Worm (Caenorhabditis elegans) whole organism, young adult: ENCODE results near the gene srh-308.

Source experiments
- C06A6.2 ChIP-seq: fragments of 200-800 bp; sonication (Bioruptor generic); conservative IDR thresholded peaks from 2 replicates; pipeline ENCODE4 v1.3.6; 2022; ENCODE audit warnings: missing genetic modification characterization, missing compliant biosample characterization
- D2030.7 ChIP-seq: fragments of 200-800 bp; sonication (Bioruptor generic); IDR thresholded peaks from 2 replicates; pipeline ENCODE4 v1.3.6; 2022; ENCODE audit warnings: missing genetic modification reagents, missing genetic modification characterization, missing compliant biosample characterization
- F10E7.11 ChIP-seq: sonication (generic microtip); optimal IDR thresholded peaks from 2 replicates; lab custom pipeline; 2017; ENCODE audit warnings: mild to moderate bottlenecking, missing genetic modification characterization, moderate library complexity, missing compliant biosample characterization
- F22D6.2 ChIP-seq: sonication (generic microtip); optimal IDR thresholded peaks from 2 replicates; lab custom pipeline; 2016; ENCODE audit warnings: mild to moderate bottlenecking, missing genetic modification characterization, missing compliant biosample characterization
- F33H1.4 ChIP-seq: fragments of 200-800 bp; sonication (Bioruptor generic); IDR thresholded peaks from 2 replicates; pipeline ENCODE4 v1.3.6; 2022; ENCODE audit warnings: missing genetic modification reagents, missing genetic modification characterization, missing compliant biosample characterization
- F49E8.2 ChIP-seq: sonication (generic microtip); optimal IDR thresholded peaks from 3 replicates; lab custom pipeline; 2017; ENCODE audit warnings: missing genetic modification characterization, mild to moderate bottlenecking, missing compliant biosample characterization, antibody characterized with exemption, moderate library complexity; ENCODE audit not compliant: insufficient read depth
- F57A8.1 ChIP-seq: fragments of 200-800 bp; sonication (Bioruptor generic); optimal IDR thresholded peaks from 2 replicates; lab custom pipeline; 2018; ENCODE audit warnings: mild to moderate bottlenecking, missing genetic modification characterization, moderate library complexity, missing compliant biosample characterization
- F57C9.4 ChIP-seq: sonication (generic microtip); optimal IDR thresholded peaks from 2 replicates; lab custom pipeline; 2017; ENCODE audit warnings: mild to moderate bottlenecking, missing genetic modification characterization, missing compliant biosample characterization
- Y53G8AR.9 ChIP-seq: fragments of 200-800 bp; sonication (Bioruptor generic); conservative IDR thresholded peaks from 2 replicates; pipeline ENCODE4 v1.3.6; 2022; ENCODE audit warnings: missing genetic modification reagents, missing genetic modification characterization, missing compliant biosample characterization
- Y56A3A.18 ChIP-seq: fragments of 200-800 bp; sonication (Bioruptor generic); IDR thresholded peaks from 2 replicates; pipeline ENCODE4 v1.3.6; 2022; ENCODE audit warnings: missing genetic modification reagents, missing genetic modification characterization, missing compliant biosample characterization
- Y95B8A.8 ChIP-seq: fragments of 200-800 bp; sonication (Bioruptor generic); IDR thresholded peaks from 2 replicates; pipeline ENCODE4 v1.3.6; 2022; ENCODE audit warnings: missing genetic modification reagents, missing genetic modification characterization, missing compliant biosample characterization
- ZK185.1 ChIP-seq: sonication (generic microtip); optimal IDR thresholded peaks from 2 replicates; lab custom pipeline; 2016; ENCODE audit warnings: mild to moderate bottlenecking, missing genetic modification characterization, missing compliant biosample characterization; ENCODE audit not compliant: poor library complexity, severe bottlenecking
- akir-1 ChIP-seq: fragments of 200-800 bp; sonication (Bioruptor generic); optimal IDR thresholded peaks from 2 replicates; lab custom pipeline; 2018; ENCODE audit warnings: mild to moderate bottlenecking, missing genetic modification characterization, moderate library complexity, missing compliant biosample characterization
- ama-1 ChIP-seq, 3 experiments: fragments of 150-350 bp in 1 of 3; sonication (generic microtip) in 2 of 3; optimal IDR thresholded peaks; 2 replicates each; lab custom pipeline; 2014 to 2018; ENCODE audit warnings: missing biosample characterization in 2 of 3, missing genetic modification characterization in 2 of 3, missing genetic modification reagents in 2 of 3
- attf-3 ChIP-seq: fragments of 200-800 bp; sonication (Bioruptor generic); conservative IDR thresholded peaks from 2 replicates; pipeline ENCODE4 v1.3.6; 2022; ENCODE audit warnings: missing genetic modification reagents, missing genetic modification characterization, missing compliant biosample characterization
- attf-5 ChIP-seq: fragments of 200-800 bp; sonication (Bioruptor generic); optimal IDR thresholded peaks from 2 replicates; lab custom pipeline; 2018; ENCODE audit warnings: mild to moderate bottlenecking, missing genetic modification characterization, missing compliant biosample characterization
- bed-1 ChIP-seq: fragments of 200-800 bp; sonication (Bioruptor generic); IDR thresholded peaks from 2 replicates; pipeline ENCODE4 v1.3.6; 2022; ENCODE audit warnings: missing genetic modification reagents, missing genetic modification characterization, missing compliant biosample characterization
- bed-2 ChIP-seq: fragments of 200-800 bp; sonication (Bioruptor generic); IDR thresholded peaks from 2 replicates; pipeline ENCODE4 v1.3.6; 2022; ENCODE audit warnings: missing genetic modification reagents, missing genetic modification characterization, missing compliant biosample characterization
- chd-7 ChIP-seq: sonication (generic microtip); optimal IDR thresholded peaks from 2 replicates; lab custom pipeline; 2016; ENCODE audit warnings: mild to moderate bottlenecking, missing genetic modification characterization, moderate library complexity, missing compliant biosample characterization
- die-1 ChIP-seq: sonication (generic microtip); optimal IDR thresholded peaks from 2 replicates; lab custom pipeline; 2016; ENCODE audit warnings: missing genotype, mild to moderate bottlenecking, missing genetic modification characterization, missing compliant biosample characterization
- dpff-1 ChIP-seq: sonication (generic microtip); optimal IDR thresholded peaks from 2 replicates; lab custom pipeline; 2017; ENCODE audit warnings: mild to moderate bottlenecking, missing genetic modification characterization, missing compliant biosample characterization
- ets-4 ChIP-seq: fragments of 200-800 bp; sonication (Bioruptor generic); optimal IDR thresholded peaks from 2 replicates; lab custom pipeline; 2018; ENCODE audit warnings: mild to moderate bottlenecking, missing genetic modification characterization, missing compliant biosample characterization
- gei-17 ChIP-seq: fragments of 200-800 bp; sonication (Bioruptor generic); optimal IDR thresholded peaks from 2 replicates; lab custom pipeline; 2018; ENCODE audit warnings: mild to moderate bottlenecking, missing genetic modification characterization, missing compliant biosample characterization
- hmg-20 ChIP-seq: fragments of 200-800 bp; sonication (Bioruptor generic); IDR thresholded peaks from 2 replicates; pipeline ENCODE4 v1.3.6; 2022; ENCODE audit warnings: missing genetic modification reagents, missing genetic modification characterization, missing compliant biosample characterization
- hsf-1 ChIP-seq: fragments of 200-800 bp; sonication (Bioruptor generic); IDR thresholded peaks from 2 replicates; pipeline ENCODE4 v1.3.6; 2022; ENCODE audit warnings: missing genetic modification reagents, missing genetic modification characterization, missing compliant biosample characterization
- lin-26 ChIP-seq: fragments of 200-800 bp; sonication (Bioruptor generic); IDR thresholded peaks from 2 replicates; pipeline ENCODE4 v1.3.6; 2022; ENCODE audit warnings: missing genetic modification reagents, missing genetic modification characterization, missing compliant biosample characterization
- lin-35 ChIP-seq, 3 experiments: fragments of 150-350 bp in 2 of 3; sonication (generic microtip) in 1 of 3; optimal IDR thresholded peaks; 2 replicates each; lab custom pipeline; 2014 to 2018; ENCODE audit warnings: missing biosample characterization in 3 of 3, missing genetic modification characterization in 3 of 3, missing genetic modification reagents in 3 of 3
- lin-40 ChIP-seq: sonication (generic microtip); optimal IDR thresholded peaks from 2 replicates; lab custom pipeline; 2016; ENCODE audit warnings: missing genetic modification characterization, mild to moderate bottlenecking, missing compliant biosample characterization, missing genotype, missing genetic modification reagents
- madf-8 ChIP-seq: fragments of 200-800 bp; sonication (Bioruptor generic); conservative IDR thresholded peaks from 2 replicates; pipeline ENCODE4 v1.3.6; 2022; ENCODE audit warnings: missing genetic modification reagents, missing genetic modification characterization, missing compliant biosample characterization
- mel-28 ChIP-seq: sonication (generic microtip); optimal IDR thresholded peaks from 2 replicates; lab custom pipeline; 2016; ENCODE audit warnings: borderline replicate concordance, mild to moderate bottlenecking, missing genetic modification characterization, missing compliant biosample characterization
- nfya-2 ChIP-seq: fragments of 200-800 bp; sonication (Bioruptor generic); IDR thresholded peaks from 2 replicates; pipeline ENCODE4 v1.3.6; 2022; ENCODE audit warnings: missing genetic modification reagents, missing genetic modification characterization, missing compliant biosample characterization
- nhr-179 ChIP-seq: sonication (generic microtip); optimal IDR thresholded peaks from 2 replicates; lab custom pipeline; 2016; ENCODE audit warnings: mild to moderate bottlenecking, missing genetic modification characterization, missing compliant biosample characterization
- nhr-80 ChIP-seq: sonication (generic microtip); optimal IDR thresholded peaks from 2 replicates; lab custom pipeline; 2016; ENCODE audit warnings: missing genetic modification characterization, missing compliant biosample characterization
- nhr-90 ChIP-seq: sonication (generic microtip); optimal IDR thresholded peaks from 2 replicates; lab custom pipeline; 2016; ENCODE audit warnings: missing genotype, mild to moderate bottlenecking, missing genetic modification characterization, missing compliant biosample characterization
- pha-4 ChIP-seq: fragments of 150-350 bp; sonication (generic microtip); optimal IDR thresholded peaks from 2 replicates; lab custom pipeline; 2014; ENCODE audit warnings: missing biosample characterization, missing genetic modification reagents, missing genetic modification characterization
- rcor-1 ChIP-seq: fragments of 200-800 bp; sonication (Bioruptor generic); IDR thresholded peaks from 2 replicates; pipeline ENCODE4 v1.3.6; 2022; ENCODE audit warnings: missing genetic modification reagents, missing genetic modification characterization, missing compliant biosample characterization
- snpc-1.1 ChIP-seq: sonication (generic microtip); optimal IDR thresholded peaks from 2 replicates; lab custom pipeline; 2017; ENCODE audit warnings: missing genetic modification characterization, mild to moderate bottlenecking, missing compliant biosample characterization, antibody characterized with exemption, moderate library complexity, missing genotype, missing genetic modification reagents; ENCODE audit not compliant: insufficient read depth
- snpc-3.4 ChIP-seq: sonication (generic microtip); optimal IDR thresholded peaks from 2 replicates; lab custom pipeline; 2017; ENCODE audit warnings: missing genetic modification characterization, mild to moderate bottlenecking, missing compliant biosample characterization, antibody characterized with exemption, moderate library complexity, missing genotype, missing genetic modification reagents
- somi-1 ChIP-seq: fragments of 200-800 bp; sonication (Bioruptor generic); optimal IDR thresholded peaks from 2 replicates; lab custom pipeline; 2018; ENCODE audit warnings: mild to moderate bottlenecking, missing genetic modification characterization, missing compliant biosample characterization
- tbx-9 ChIP-seq: sonication (generic microtip); optimal IDR thresholded peaks from 2 replicates; lab custom pipeline; 2016; ENCODE audit warnings: borderline replicate concordance, missing genetic modification characterization, inconsistent platforms, missing compliant biosample characterization
- ztf-18 ChIP-seq: sonication (generic microtip); optimal IDR thresholded peaks from 2 replicates; lab custom pipeline; 2016; ENCODE audit warnings: missing genotype, mild to moderate bottlenecking, missing genetic modification characterization, missing compliant biosample characterization
- ztf-25 ChIP-seq: fragments of 200-800 bp; sonication (Bioruptor generic); IDR thresholded peaks from 2 replicates; pipeline ENCODE4 v1.3.6; 2022; ENCODE audit warnings: missing genetic modification reagents, missing genetic modification characterization, missing compliant biosample characterization
- ztf-26 ChIP-seq: sonication (generic microtip); optimal IDR thresholded peaks from 2 replicates; lab custom pipeline; 2017; ENCODE audit warnings: missing genetic modification characterization, missing compliant biosample characterization

The srh-308 gene

ce11 chrV:14017476-14017875, at the start of gene srh-308:
Gene srh-308 (minus strand): TSS chrV:14017576.
- TF ChIP-seq gei-17 (no peak), hsf-1 (GFP tag; lab: Robert Waterston, UW) (no peak), nhr-90 (tag; lab: Kevin White, UChicago) (no peak), hmg-20 (no peak), ztf-25 (GFP tag; lab: Robert Waterston, UW) (no peak), F33H1.4 (no peak), ztf-18 (no peak), attf-5 (GFP tag; lab: Kevin White, UChicago) (no peak), F10E7.11 (tag; lab: Kevin White, UChicago) (no peak), lin-40 (tag; lab: Kevin White, UChicago) (no peak), chd-7 (tag; lab: Kevin White, UChicago) (no peak)

ce11 chrV:14064422-14064821, 47.0 kb upstream of the srh-308 start, which contains the start of gene D1086.21:
Gene D1086.21 (plus strand): TSS chrV:14064722.
- no peak for TF ChIP-seq F49E8.2
- TF ChIP-seq F33H1.4: no peak
- no peak for TF ChIP-seq lin-26 (GFP tag; lab: Robert Waterston, UW)
- no peak for TF ChIP-seq tbx-9
- TF ChIP-seq C06A6.2 (GFP tag; lab: Robert Waterston, UW): no peak
- no peak for TF ChIP-seq snpc-1.1 (tag; lab: Kevin White, UChicago)

ce11 chrV:14063980-14064379, 46.6 kb upstream of the srh-308 start:
- TF ChIP-seq hsf-1 (GFP tag; lab: Robert Waterston, UW): no peak
- TF ChIP-seq Y53G8AR.9 (GFP tag; lab: Robert Waterston, UW): no peak
- TF ChIP-seq nfya-2 (GFP tag; lab: Robert Waterston, UW): no peak
- no peak for TF ChIP-seq mel-28 (tag; lab: Kevin White, UChicago)
- no peak for TF ChIP-seq ama-1 (optimal IDR thresholded peaks at IDR 0.05; lab: Kevin White, UChicago)
- TF ChIP-seq ama-1 (GFP tag; optimal IDR thresholded peaks at IDR 0.05; lab: Kevin White, UChicago): no peak
- no peak for TF ChIP-seq dpff-1
- TF ChIP-seq rcor-1 (GFP tag; lab: Robert Waterston, UW): no peak
- no peak for TF ChIP-seq bed-2 (GFP tag; lab: Robert Waterston, UW)
- TF ChIP-seq madf-8 (GFP tag; lab: Robert Waterston, UW): no peak
- TF ChIP-seq Y56A3A.18 (GFP tag; lab: Robert Waterston, UW): no peak
- TF ChIP-seq die-1: no peak
- TF ChIP-seq Y95B8A.8 (GFP tag; lab: Robert Waterston, UW): no peak
- no peak for TF ChIP-seq lin-35 (GFP tag; optimal IDR thresholded peaks at IDR 0.05; lab: Kevin White, UChicago)
- no peak for TF ChIP-seq F57C9.4 (tag; lab: Kevin White, UChicago)
- no peak for TF ChIP-seq akir-1
- TF ChIP-seq ztf-26 (tag; lab: Kevin White, UChicago): no peak
- no peak for TF ChIP-seq D2030.7

- no peak for TF ChIP-seq pha-4 (tag; lab: Kevin White, UChicago)
- no peak for TF ChIP-seq tbx-9
- no peak for TF ChIP-seq somi-1 (GFP tag; lab: Kevin White, UChicago)
- TF ChIP-seq nhr-80 (tag; lab: Kevin White, UChicago): no peak
- TF ChIP-seq snpc-3.4 (tag; lab: Kevin White, UChicago): no peak
- TF ChIP-seq F22D6.2 (tag; lab: Kevin White, UChicago): no peak
- TF ChIP-seq nhr-179 (tag; lab: Kevin White, UChicago): no peak
- TF ChIP-seq attf-3 (GFP tag; lab: Robert Waterston, UW): no peak
- TF ChIP-seq ets-4 (GFP tag; lab: Kevin White, UChicago): no peak
- no peak for TF ChIP-seq ZK185.1 (tag; lab: Kevin White, UChicago)
- TF ChIP-seq bed-1: no peak
- TF ChIP-seq F57A8.1: no peak
Measured at ce11 chrV:14057540-14057939, 40.2 kb upstream of the srh-308 start, which contains the start of gene F58D12.3. Gene F58D12.3 (plus strand): TSS chrV:14057840.
